Worm (Caenorhabditis elegans): ENCODE results near the gene kin-21.

The kin-21 gene

ce11 chrIV:9799664-9800063, 33.0 kb upstream of the kin-21 start:
- TF ChIP-seq flt-1 (GFP tag; IDR thresholded peaks at IDR 0.05), result no peak
- TF ChIP-seq tab-1 (GFP tag; IDR thresholded peaks at IDR 0.05), result no peak
- no peak for TF ChIP-seq ztf-23 (GFP tag; IDR thresholded peaks at IDR 0.05)
- TF ChIP-seq ref-1 (GFP tag; conservative IDR thresholded peaks at IDR 0.05), result no peak
- no peak for TF ChIP-seq klf-2 (GFP tag; conservative IDR thresholded peaks at IDR 0.05)
- TF ChIP-seq cog-1 (tag; optimal IDR thresholded peaks at IDR 0.05), result no peak
- TF ChIP-seq T22C8.4 (GFP tag; IDR thresholded peaks at IDR 0.05), result no peak
- no peak for TF ChIP-seq ztf-29 (GFP tag; IDR thresholded peaks at IDR 0.05)
- TF ChIP-seq med-1 (GFP tag; optimal IDR thresholded peaks at IDR 0.05; ENCODE audit: insufficient read depth), result no peak

DNA sequence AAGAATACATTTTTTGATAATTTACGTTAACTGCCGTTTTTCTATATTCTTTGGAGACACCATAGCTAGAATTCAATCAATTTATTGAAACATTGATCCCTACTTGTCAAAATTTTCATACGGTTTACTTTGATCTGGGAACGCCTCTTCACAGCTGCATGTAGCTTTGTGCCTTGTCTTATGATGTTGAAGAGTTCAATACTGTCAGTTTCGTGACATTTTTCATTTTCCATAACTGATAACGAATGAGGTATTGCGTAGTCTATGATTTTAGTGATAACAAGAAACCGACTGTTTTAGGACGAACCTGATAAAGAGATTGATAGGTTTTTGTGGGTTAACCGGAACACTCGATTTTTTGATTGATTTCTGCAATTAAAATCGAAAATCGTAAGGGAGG, 31.3 kb upstream of the kin-21 start:
- TF ChIP-seq cog-1 (tag; optimal IDR thresholded peaks at IDR 0.05), result no peak
- no peak for TF ChIP-seq flt-1 (GFP tag; IDR thresholded peaks at IDR 0.05)
- TF ChIP-seq tab-1 (GFP tag; IDR thresholded peaks at IDR 0.05), result no peak
- TF ChIP-seq ztf-29 (GFP tag; IDR thresholded peaks at IDR 0.05), result no peak
- no peak for TF ChIP-seq med-1 (GFP tag; optimal IDR thresholded peaks at IDR 0.05; ENCODE audit: insufficient read depth)
- TF ChIP-seq T22C8.4 (GFP tag; IDR thresholded peaks at IDR 0.05), result no peak

DNA sequence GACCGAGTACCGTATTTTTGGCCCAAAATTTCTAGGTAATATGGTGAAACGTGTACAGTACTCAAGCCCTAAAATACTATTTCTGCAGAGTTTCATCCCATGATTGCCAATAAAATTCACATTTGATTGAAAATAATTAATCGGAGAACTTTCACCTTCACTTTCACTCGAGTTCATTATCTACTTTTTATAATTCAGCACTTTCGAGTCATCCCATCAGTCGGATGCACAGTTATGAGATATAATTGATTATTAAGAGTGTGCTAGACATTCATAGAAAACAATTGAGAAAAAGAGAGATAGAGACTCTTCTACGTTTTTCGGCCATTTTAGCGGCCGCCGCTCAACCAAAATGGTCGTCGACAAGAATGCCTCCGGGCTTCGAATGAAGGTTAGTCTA, 30.0 kb upstream of the kin-21 start, which contains the start of gene fat-3:
fat-3 (plus strand) TSS at position 313 of the 400 bp plus-strand sequence.
- no peak for TF ChIP-seq T22C8.4 (GFP tag; IDR thresholded peaks at IDR 0.05)
- no peak for TF ChIP-seq ztf-29 (GFP tag; IDR thresholded peaks at IDR 0.05)

DNA sequence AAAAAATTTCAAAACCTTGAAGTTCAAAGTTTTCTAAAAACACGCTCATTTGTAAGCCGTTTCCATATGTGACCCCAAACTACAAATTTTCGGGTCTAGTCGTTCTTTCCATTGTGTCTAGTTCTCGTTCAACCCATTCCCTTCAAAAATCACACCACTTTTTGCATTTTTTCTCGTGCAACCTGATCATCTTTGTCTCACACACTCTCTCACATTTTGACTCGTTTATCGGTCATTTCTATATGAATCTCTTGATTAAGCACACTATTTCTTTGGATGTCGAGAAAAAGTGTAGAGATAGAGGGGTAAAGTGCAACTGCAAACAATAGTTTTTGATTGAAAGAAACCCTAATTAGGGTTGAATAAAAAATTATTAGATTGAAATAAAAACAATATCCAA, 29.1 kb upstream of the kin-21 start:
- no peak for TF ChIP-seq ref-1 (GFP tag; conservative IDR thresholded peaks at IDR 0.05)
- no peak for TF ChIP-seq klf-2 (GFP tag; conservative IDR thresholded peaks at IDR 0.05)
- no peak for TF ChIP-seq tab-1 (GFP tag; IDR thresholded peaks at IDR 0.05)
- TF ChIP-seq ztf-23 (GFP tag; IDR thresholded peaks at IDR 0.05), result no peak
- TF ChIP-seq T22C8.4 (GFP tag; IDR thresholded peaks at IDR 0.05), result no peak
- no peak for TF ChIP-seq med-1 (GFP tag; optimal IDR thresholded peaks at IDR 0.05; ENCODE audit: insufficient read depth)
- TF ChIP-seq flt-1 (GFP tag; IDR thresholded peaks at IDR 0.05), result no peak
- no peak for TF ChIP-seq ztf-29 (GFP tag; IDR thresholded peaks at IDR 0.05)
- no peak for TF ChIP-seq cog-1 (tag; optimal IDR thresholded peaks at IDR 0.05)

- TF ChIP-seq med-1 (GFP tag; optimal IDR thresholded peaks at IDR 0.05; ENCODE audit: insufficient read depth) (no peak), ztf-23 (GFP tag; IDR thresholded peaks at IDR 0.05) (no peak), ref-1 (GFP tag; conservative IDR thresholded peaks at IDR 0.05) (no peak), ztf-29 (GFP tag; IDR thresholded peaks at IDR 0.05) (no peak), tab-1 (GFP tag; IDR thresholded peaks at IDR 0.05) (no peak), cog-1 (tag; optimal IDR thresholded peaks at IDR 0.05) (no peak), T22C8.4 (GFP tag; IDR thresholded peaks at IDR 0.05) (no peak)
Observed at ce11 chrIV:9810633-9811032, 22.1 kb upstream of the kin-21 start, which contains the start of gene dct-15. dct-15 (minus strand) TSS chrIV:9810733.

ce11 chrIV:9811487-9811886, 21.2 kb upstream of the kin-21 start:
- TF ChIP-seq cog-1 (tag; optimal IDR thresholded peaks at IDR 0.05), result no peak
- TF ChIP-seq klf-2 (GFP tag; conservative IDR thresholded peaks at IDR 0.05), result no peak
- TF ChIP-seq ref-1 (GFP tag; conservative IDR thresholded peaks at IDR 0.05), result no peak
- no peak for TF ChIP-seq ztf-23 (GFP tag; IDR thresholded peaks at IDR 0.05)
- TF ChIP-seq tab-1 (GFP tag; IDR thresholded peaks at IDR 0.05), result no peak

DNA sequence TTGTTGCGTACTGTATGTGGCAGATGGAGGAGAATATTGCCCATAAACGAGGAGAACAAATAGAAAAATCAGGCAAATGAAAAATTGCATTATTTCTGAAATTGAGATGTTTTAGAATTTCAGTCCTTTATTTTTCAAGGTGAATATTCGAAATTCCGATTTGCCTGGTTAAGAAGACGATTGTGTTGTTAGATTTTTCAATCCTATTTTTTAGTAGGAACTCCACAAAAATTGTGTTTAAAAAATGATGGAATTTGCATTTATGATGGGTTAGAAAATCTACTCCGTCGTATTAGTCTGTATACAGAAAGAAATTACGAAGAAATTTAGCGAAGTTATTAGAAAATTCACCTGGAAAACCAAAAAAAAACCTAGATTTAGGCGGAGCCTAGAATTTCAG, 17.3 kb upstream of the kin-21 start, which contains the start of gene egl-20:
egl-20 (minus strand) TSS at position 101 of the 400 bp plus-strand sequence.
- TF ChIP-seq cog-1 (tag; optimal IDR thresholded peaks at IDR 0.05) (no peak), med-1 (GFP tag; optimal IDR thresholded peaks at IDR 0.05; ENCODE audit: insufficient read depth) (no peak), tab-1 (GFP tag; IDR thresholded peaks at IDR 0.05) (no peak), klf-2 (GFP tag; conservative IDR thresholded peaks at IDR 0.05) (no peak)

ce11 chrIV:9821621-9822020, 11.1 kb upstream of the kin-21 start, which contains the start of gene col-123:
col-123 (plus strand) TSS chrIV:9821921.
- TF ChIP-seq cog-1 (tag; optimal IDR thresholded peaks at IDR 0.05) (no peak), ztf-29 (GFP tag; IDR thresholded peaks at IDR 0.05) (no peak), med-1 (GFP tag; optimal IDR thresholded peaks at IDR 0.05; ENCODE audit: insufficient read depth) (no peak), ref-1 (GFP tag; conservative IDR thresholded peaks at IDR 0.05) (no peak), flt-1 (GFP tag; IDR thresholded peaks at IDR 0.05) (no peak), klf-2 (GFP tag; conservative IDR thresholded peaks at IDR 0.05) (no peak), tab-1 (GFP tag; IDR thresholded peaks at IDR 0.05) (no peak), ztf-23 (GFP tag; IDR thresholded peaks at IDR 0.05) (no peak), T22C8.4 (GFP tag; IDR thresholded peaks at IDR 0.05) (no peak)

DNA sequence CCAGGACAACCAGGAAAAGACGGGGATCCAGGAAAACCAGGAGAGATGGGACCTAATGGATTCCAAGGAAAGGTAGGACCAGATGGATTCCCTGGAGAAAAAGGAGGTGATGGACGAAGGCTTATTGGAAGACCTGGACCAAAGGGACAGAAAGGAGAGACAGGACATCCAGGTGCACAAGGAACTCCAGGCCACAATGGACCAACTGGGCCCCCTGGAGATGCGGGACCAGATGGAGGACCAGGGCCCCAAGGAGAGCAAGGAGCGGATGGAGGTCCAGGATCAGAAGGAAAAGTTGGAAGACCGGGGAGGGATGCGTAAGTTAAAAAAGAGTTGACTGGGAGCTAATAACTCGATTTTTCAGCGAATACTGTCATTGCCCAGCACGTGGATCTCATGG, 10.1 kb upstream of the kin-21 start:
- no peak for TF ChIP-seq ztf-29 (GFP tag; IDR thresholded peaks at IDR 0.05)
- TF ChIP-seq tab-1 (GFP tag; IDR thresholded peaks at IDR 0.05), result no peak
- TF ChIP-seq klf-2 (GFP tag; conservative IDR thresholded peaks at IDR 0.05), result no peak
- no peak for TF ChIP-seq med-1 (GFP tag; optimal IDR thresholded peaks at IDR 0.05; ENCODE audit: insufficient read depth)
- TF ChIP-seq ref-1 (GFP tag; conservative IDR thresholded peaks at IDR 0.05), result no peak

ce11 chrIV:9824480-9824879, 8.2 kb upstream of the kin-21 start, which contains the start of gene catp-6:
catp-6 (minus strand) TSS chrIV:9824580.
- TF ChIP-seq T22C8.4 (GFP tag; IDR thresholded peaks at IDR 0.05), result no peak
- TF ChIP-seq flt-1 (GFP tag; IDR thresholded peaks at IDR 0.05), result no peak
- TF ChIP-seq cog-1 (tag; optimal IDR thresholded peaks at IDR 0.05), result no peak
- no peak for TF ChIP-seq ztf-23 (GFP tag; IDR thresholded peaks at IDR 0.05)
- no peak for TF ChIP-seq ztf-29 (GFP tag; IDR thresholded peaks at IDR 0.05)
- no peak for TF ChIP-seq med-1 (GFP tag; optimal IDR thresholded peaks at IDR 0.05; ENCODE audit: insufficient read depth)
- no peak for TF ChIP-seq ref-1 (GFP tag; conservative IDR thresholded peaks at IDR 0.05)
- TF ChIP-seq tab-1 (GFP tag; IDR thresholded peaks at IDR 0.05), result no peak

Data from whole organism, midembryonic.